Fruit fly (Drosophila melanogaster): ENCODE measurements around the gene CG18404.

Gene CG18404

DNA sequence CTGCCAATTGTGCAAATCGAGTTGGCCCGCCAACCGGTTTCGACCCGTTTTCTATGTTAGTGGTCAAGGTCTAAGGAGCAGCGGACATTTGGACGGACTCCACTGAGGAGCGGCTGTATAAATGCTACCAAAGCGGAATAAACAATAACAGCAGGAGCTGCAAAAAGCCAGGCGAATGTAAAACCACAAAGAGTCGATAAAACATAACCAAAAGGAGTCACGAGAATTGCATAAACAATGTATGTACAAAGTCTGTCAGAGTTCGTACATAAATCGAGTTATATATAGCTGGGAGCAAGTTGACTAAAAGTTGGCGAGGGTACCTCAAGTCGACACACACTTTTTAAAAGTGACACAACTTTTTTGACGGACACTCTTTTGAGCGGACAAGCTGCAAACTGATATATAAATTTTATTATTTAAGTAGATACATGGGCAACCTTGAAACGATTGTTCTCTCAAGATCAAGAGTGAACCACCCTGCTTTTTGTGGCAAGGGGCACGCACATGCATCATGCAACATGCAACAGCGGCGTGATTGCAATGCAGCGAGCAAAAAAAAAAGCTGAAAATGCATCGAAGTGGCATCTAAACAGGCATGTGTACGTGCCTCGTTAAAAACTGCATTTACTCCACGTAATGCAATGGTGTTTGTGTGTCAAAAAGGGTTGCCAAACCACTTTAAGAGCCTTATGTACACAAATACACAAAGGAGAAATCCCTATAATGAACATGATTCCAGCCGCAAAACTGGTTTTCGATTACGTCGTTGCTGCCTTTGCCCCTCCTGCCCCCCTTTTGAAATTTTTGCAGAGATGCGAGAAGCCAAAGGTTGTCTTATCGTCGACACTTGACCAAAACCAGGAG lies 2.5 kb downstream of the CG18404 start (continued):
- TF ChIP-seq CG11762 (GFP tag; optimal IDR thresholded peaks at IDR 0.05; ENCODE audit: insufficient read depth) (peak; percentile 89), CG9139 (GFP tag; optimal IDR thresholded peaks at IDR 0.05) (peak; percentile 97), CG6792 (GFP tag; optimal IDR thresholded peaks at IDR 0.05) (peak; percentile 95), pdm3 (GFP tag; optimal IDR thresholded peaks at IDR 0.05) (peak; percentile 93), CG6854 (GFP tag; optimal IDR thresholded peaks at IDR 0.05) (peak; percentile 93), Blimp-1 (GFP tag; optimal IDR thresholded peaks at IDR 0.05) (peak; percentile 77), CG15336 (GFP tag; IDR thresholded peaks at IDR 0.05) (peak; percentile 97), CG3032 (tag; optimal IDR thresholded peaks at IDR 0.05) (peak; percentile 98), CG10669 (GFP tag; optimal IDR thresholded peaks at IDR 0.05) (peak; percentile 96), Hr39 (GFP tag; optimal IDR thresholded peaks at IDR 0.05) (peak; percentile 77), CG8119 (GFP tag; IDR thresholded peaks at IDR 0.05) (peak; percentile 97), CG7368 (GFP tag; optimal IDR thresholded peaks at IDR 0.05) (peak; percentile 90), Eip78C (GFP tag) (peak; percentile 99), CG6808 (GFP tag; optimal IDR thresholded peaks at IDR 0.05) (peak; percentile 97), Hr4 (GFP tag; optimal IDR thresholded peaks at IDR 0.05) (peak; percentile 90), dac (GFP tag; optimal IDR thresholded peaks at IDR 0.05) (peak; percentile 73), CG31627 (GFP tag; optimal IDR thresholded peaks at IDR 0.05) (peak; percentile 81), CG1621 (tag; optimal IDR thresholded peaks at IDR 0.05) (peak; percentile 96), CG32006 (GFP tag; optimal IDR thresholded peaks at IDR 0.05) (peak; percentile 90), CG8632 (GFP tag; optimal IDR thresholded peaks at IDR 0.05) (peak; percentile 95), CG11294 (GFP tag; IDR thresholded peaks at IDR 0.05) (peak; percentile 75), CG8319 (GFP tag; optimal IDR thresholded peaks at IDR 0.05) (peak; percentile 91), Sox102F (GFP tag; optimal IDR thresholded peaks at IDR 0.05) (peak; percentile 96), dsx (GFP tag; optimal IDR thresholded peaks at IDR 0.05; ENCODE audit: poor library complexity, severe bottlenecking) (peak; percentile 99), lz (GFP tag; optimal IDR thresholded peaks at IDR 0.05) (peak; percentile 91), Eip93F (GFP tag; optimal IDR thresholded peaks at IDR 0.05) (peak; percentile 97), OdsH (GFP tag; optimal IDR thresholded peaks at IDR 0.05) (peak; percentile 93), Lpt (GFP tag; optimal IDR thresholded peaks at IDR 0.05) (peak; percentile 83), Smox (GFP tag; optimal IDR thresholded peaks at IDR 0.05) (peak; percentile 91), CG6163 (GFP tag; IDR thresholded peaks at IDR 0.05) (peak; percentile 99), eg (GFP tag; IDR thresholded peaks at IDR 0.05) (peak; percentile 96), ss (GFP tag; optimal IDR thresholded peaks at IDR 0.05) (peak; percentile 99 to 100), achi (GFP tag; optimal IDR thresholded peaks at IDR 0.05) (peak; percentile 96), acj6 (GFP tag; optimal IDR thresholded peaks at IDR 0.05) (peak; percentile 96), CG4318 (GFP tag; optimal IDR thresholded peaks at IDR 0.05) (peak; percentile 70)

DNA sequence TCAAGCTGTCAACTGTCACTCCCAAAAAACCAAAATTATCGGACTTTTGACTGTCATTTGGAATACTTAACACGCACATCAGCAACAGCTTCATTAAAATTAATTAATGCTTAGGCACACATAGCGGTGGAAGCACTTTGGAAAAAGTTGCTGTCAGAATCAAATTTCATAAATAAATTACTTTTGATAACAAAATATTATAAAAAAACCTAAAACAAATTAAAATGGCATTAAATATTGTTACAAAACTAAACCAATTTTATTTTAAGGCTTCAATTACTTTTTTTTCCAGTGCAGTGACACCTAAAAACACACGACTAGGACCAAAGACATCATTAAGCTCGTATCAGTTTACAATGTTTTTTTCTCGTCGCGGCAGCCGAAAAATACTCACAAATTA lies 3.3 kb downstream of the CG18404 start:
- TF ChIP-seq dac (GFP tag; optimal IDR thresholded peaks at IDR 0.05) (no peak), OdsH (GFP tag; optimal IDR thresholded peaks at IDR 0.05) (peak; percentile 64), Hr39 (GFP tag; optimal IDR thresholded peaks at IDR 0.05) (peak; percentile 29), CG10669 (GFP tag; optimal IDR thresholded peaks at IDR 0.05) (peak; percentile 56), CG9139 (GFP tag; optimal IDR thresholded peaks at IDR 0.05) (no peak), lz (GFP tag; optimal IDR thresholded peaks at IDR 0.05) (peak; percentile 37), Sox15 (GFP tag; optimal IDR thresholded peaks at IDR 0.05) (peak; percentile 21), Gug (GFP tag; IDR thresholded peaks at IDR 0.05) (peak; percentile 41; the same call in 1 of the 2 replicates), Ets96B (tag; optimal IDR thresholded peaks at IDR 0.05) (peak; percentile 45), achi (GFP tag; optimal IDR thresholded peaks at IDR 0.05) (peak; percentile 67), pdm3 (GFP tag; optimal IDR thresholded peaks at IDR 0.05) (peak; percentile 52), CG6163 (GFP tag; IDR thresholded peaks at IDR 0.05) (peak; percentile 68), CG8632 (GFP tag; optimal IDR thresholded peaks at IDR 0.05) (peak; percentile 71), CG10631 (GFP tag; optimal IDR thresholded peaks at IDR 0.05) (peak; percentile 43), CG1621 (tag; optimal IDR thresholded peaks at IDR 0.05) (no peak), CG15336 (GFP tag; IDR thresholded peaks at IDR 0.05) (peak; percentile 44; the same call in 1 of the 2 replicates), CG11762 (GFP tag; optimal IDR thresholded peaks at IDR 0.05; ENCODE audit: insufficient read depth) (no peak), CG11902 (GFP tag; optimal IDR thresholded peaks at IDR 0.05) (peak; percentile 19), Eip78C (GFP tag) (peak; percentile 93), CG8319 (GFP tag; optimal IDR thresholded peaks at IDR 0.05) (peak; percentile 14), CG3919 (GFP tag; optimal IDR thresholded peaks at IDR 0.05) (peak; percentile 67), fd85E (GFP tag; optimal IDR thresholded peaks at IDR 0.05) (no peak), esn (GFP tag; optimal IDR thresholded peaks at IDR 0.05) (peak; percentile 65), net (GFP tag; optimal IDR thresholded peaks at IDR 0.05) (peak; percentile 21), CG3032 (tag; optimal IDR thresholded peaks at IDR 0.05) (peak; percentile 59), topi (GFP tag; optimal IDR thresholded peaks at IDR 0.05) (peak; percentile 56), CG32006 (GFP tag; optimal IDR thresholded peaks at IDR 0.05) (peak; percentile 49), Eip75B (GFP tag; optimal IDR thresholded peaks at IDR 0.05) (no peak)
